Fruit fly (Drosophila melanogaster) whole organism, wandering third instar larva: ENCODE results near the gene CG14969.

Experiments used
- Abd-B ChIP-seq: fragments of >200 bp; optimal IDR thresholded peaks from 2 replicates; lab custom pipeline; 2017; ENCODE audit warnings: missing biosample characterization, missing genetic modification characterization
- OdsH ChIP-seq: fragments of 200-800 bp; sonication (Bioruptor generic); optimal IDR thresholded peaks from 2 replicates; lab custom pipeline; 2016; ENCODE audit warnings: missing biosample characterization, mild to moderate bottlenecking, missing genetic modification characterization
- Rel ChIP-seq, 2 experiments: fragments of 200-800 bp; sonication (Bioruptor generic) in 1 of 2; optimal IDR thresholded peaks; 2 replicates in 1 of 2; 3 replicates in 1 of 2; lab custom pipeline; 2016 to 2019; ENCODE audit warnings: mild to moderate bottlenecking in 2 of 2, missing biosample characterization in 2 of 2, missing genetic modification characterization in 2 of 2, moderate library complexity in 1 of 2
- Sp1 ChIP-seq: fragments of 200-800 bp; sonication (Bioruptor generic); optimal IDR thresholded peaks from 3 replicates; lab custom pipeline; 2019; ENCODE audit warnings: missing biosample characterization, mild to moderate bottlenecking, missing genetic modification characterization, moderate library complexity
- br ChIP-seq: fragments of 200-800 bp; sonication (Bioruptor generic); optimal IDR thresholded peaks from 2 replicates; lab custom pipeline; 2016; ENCODE audit warnings: missing biosample characterization, missing genetic modification characterization
- dmrt93B ChIP-seq: fragments of 200-800 bp; sonication (Bioruptor generic); optimal IDR thresholded peaks from 2 replicates; lab custom pipeline; 2018; ENCODE audit warnings: missing biosample characterization, mild to moderate bottlenecking, missing genetic modification characterization
- ey ChIP-seq: fragments of 200-800 bp; sonication (Bioruptor generic); optimal IDR thresholded peaks from 2 replicates; lab custom pipeline; 2016; ENCODE audit warnings: missing biosample characterization, missing genetic modification characterization
- fru ChIP-seq: fragments of 200-800 bp; sonication (Bioruptor generic); optimal IDR thresholded peaks from 3 replicates; lab custom pipeline; 2016; ENCODE audit warnings: missing biosample characterization, mild to moderate bottlenecking, missing genetic modification characterization
- tai ChIP-seq: sonication (Bioruptor generic); optimal IDR thresholded peaks from 2 replicates; lab custom pipeline; 2016; ENCODE audit warnings: missing biosample characterization, missing genetic modification characterization
- usp ChIP-seq: fragments of >200 bp; optimal IDR thresholded peaks from 2 replicates; lab custom pipeline; 2017; ENCODE audit warnings: missing biosample characterization, missing genetic modification characterization

DNA sequence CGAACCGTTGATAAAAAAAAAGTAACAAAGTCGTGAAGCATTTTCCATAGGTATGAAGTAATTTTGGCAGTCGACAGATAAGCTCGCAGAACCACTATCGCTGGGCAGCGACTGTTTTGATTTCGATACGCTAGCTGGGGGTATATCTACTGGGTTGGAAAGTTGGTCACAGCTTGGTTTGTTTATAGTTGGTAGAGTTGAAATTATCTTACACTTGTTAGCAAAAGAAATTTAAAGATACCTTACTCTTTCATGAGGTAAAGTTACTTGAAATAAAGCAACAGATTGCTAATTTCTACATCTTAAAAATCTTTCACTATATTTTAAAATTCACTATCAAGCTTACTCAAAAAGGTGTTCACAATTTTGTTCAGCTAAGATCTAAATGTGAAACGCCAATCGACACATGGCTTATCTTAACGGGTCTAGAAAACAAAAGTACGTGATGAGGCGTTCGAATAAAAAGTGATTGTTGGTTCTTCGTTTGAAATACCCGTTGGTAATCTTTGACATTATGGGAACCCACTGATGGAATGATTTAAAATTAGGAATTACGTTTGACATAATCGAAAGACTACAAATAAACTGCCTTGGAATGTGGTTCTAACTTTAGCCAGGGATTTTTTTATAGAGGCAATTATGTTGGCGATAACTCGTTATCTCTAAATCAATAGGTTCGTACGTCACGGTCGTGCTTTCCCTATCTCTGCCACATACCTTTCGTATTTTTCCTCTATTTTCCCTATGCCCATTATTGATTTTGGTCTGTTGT, 16.0 kb upstream of the CG14969 start:
- TF ChIP-seq ey (peak; percentile 60), Abd-B (no peak), br (GFP tag; lab: Kevin White, UChicago) (peak; percentile 28), usp (GFP tag; lab: Kevin White, UChicago) (no peak), tai (no peak), Sp1 (GFP tag; lab: Kevin White, UChicago) (no peak), fru (GFP tag; lab: Kevin White, UChicago) (peak; percentile 61), Rel (GFP tag; optimal IDR thresholded peaks at IDR 0.05; lab: Kevin White, UChicago) (no peak), Rel (tag; optimal IDR thresholded peaks at IDR 0.05; lab: Kevin White, UChicago) (peak; percentile 10), OdsH (GFP tag; lab: Kevin White, UChicago) (peak; percentile 21), dmrt93B (GFP tag; lab: Kevin White, UChicago) (no peak)
